Fruit fly (Drosophila melanogaster): ENCODE results near the gene CG17325.

- TF ChIP-seq CG33017 (tag; optimal IDR thresholded peaks at IDR 0.05) (no peak), CG12768 (GFP tag; optimal IDR thresholded peaks at IDR 0.05) (no peak), bab1 (GFP tag; optimal IDR thresholded peaks at IDR 0.05) (no peak), CG7045 (GFP tag; optimal IDR thresholded peaks at IDR 0.05) (no peak), CG11617 (GFP tag; optimal IDR thresholded peaks at IDR 0.05) (no peak)
Observed at dm6 chr2L:18846175-18846574, 33.7 kb downstream of the CG17325 start.

All from whole organism, adult.